Fruit fly (Drosophila melanogaster): Measurements from ENCODE around the gene Tsp86D.

Gene Tsp86D

dm6 chr3R:10868427-10868962, at the start of gene Tsp86D, which contains the start of gene SelR (continued):
- peak; percentile 10 for TF ChIP-seq CG7271 (tag; optimal IDR thresholded peaks at IDR 0.05)
- no peak for TF ChIP-seq D19B (GFP tag; optimal IDR thresholded peaks at IDR 0.05)
- TF ChIP-seq onecut (GFP tag; IDR thresholded peaks at IDR 0.05), result no peak; the same call in 1 of the 2 replicates
- TF ChIP-seq ttk (GFP tag; IDR thresholded peaks at IDR 0.05), result 0 out of 2 replicates have a peak, but pooled peaks have one; percentile 17
- TF ChIP-seq lab (GFP tag; optimal IDR thresholded peaks at IDR 0.05), result peak; percentile 78
- TF ChIP-seq YL-1 (GFP tag; optimal IDR thresholded peaks at IDR 0.05), result peak; percentile 95
- TF ChIP-seq CrebB (tag; optimal IDR thresholded peaks at IDR 0.05), result peak; percentile 52
- no peak for TF ChIP-seq CG16779 (GFP tag; IDR thresholded peaks at IDR 0.05)
- peak; percentile 32 for TF ChIP-seq CG6765 (GFP tag; optimal IDR thresholded peaks at IDR 0.05)
- TF ChIP-seq CG8944 (GFP tag; optimal IDR thresholded peaks at IDR 0.05), result no peak
- TF ChIP-seq Camta (GFP tag; optimal IDR thresholded peaks at IDR 0.05), result no peak
- no peak for TF ChIP-seq CG4360 (GFP tag; IDR thresholded peaks at IDR 0.05)
- no peak for TF ChIP-seq Dip3 (GFP tag; optimal IDR thresholded peaks at IDR 0.05)
- no peak for TF ChIP-seq CG16863 (GFP tag; optimal IDR thresholded peaks at IDR 0.05)
- TF ChIP-seq da (GFP tag; optimal IDR thresholded peaks at IDR 0.05), result peak; percentile 75
- TF ChIP-seq Asciz (GFP tag; optimal IDR thresholded peaks at IDR 0.05), result peak; percentile 1
- TF ChIP-seq CG6813 (GFP tag; optimal IDR thresholded peaks at IDR 0.05), result no peak
- TF ChIP-seq Elba2 (GFP tag; optimal IDR thresholded peaks at IDR 0.05), result peak; percentile 68
- no peak for TF ChIP-seq CG10462 (GFP tag; optimal IDR thresholded peaks at IDR 0.05)
- no peak for TF ChIP-seq CG10321 (GFP tag; IDR thresholded peaks at IDR 0.05)
- no peak for TF ChIP-seq sens-2 (GFP tag; IDR thresholded peaks at IDR 0.05)
- peak; percentile 64 for TF ChIP-seq CG12659 (GFP tag; optimal IDR thresholded peaks at IDR 0.05)
- TF ChIP-seq trh (GFP tag; optimal IDR thresholded peaks at IDR 0.05), result no peak
- peak; percentile 16 for TF ChIP-seq kni (GFP tag; optimal IDR thresholded peaks at IDR 0.05)
- peak; percentile 99 for TF ChIP-seq CG4854 (GFP tag; optimal IDR thresholded peaks at IDR 0.05)
- no peak for TF ChIP-seq lov (optimal IDR thresholded peaks at IDR 0.05)
- TF ChIP-seq lov (GFP tag; IDR thresholded peaks at IDR 0.05), result peak; percentile 62; the same call in 1 of the 3 replicates
- TF ChIP-seq fd3F (GFP tag; optimal IDR thresholded peaks at IDR 0.05), result no peak
- no peak for TF ChIP-seq CG4424 (GFP tag; optimal IDR thresholded peaks at IDR 0.05)
- no peak for TF ChIP-seq Neu2 (GFP tag; optimal IDR thresholded peaks at IDR 0.05; ENCODE audit: borderline replicate concordance)
- TF ChIP-seq CG12236 (GFP tag; optimal IDR thresholded peaks at IDR 0.05), result no peak
- no peak for TF ChIP-seq CG43689 (GFP tag; IDR thresholded peaks at IDR 0.05)
- TF ChIP-seq CG13775 (GFP tag; optimal IDR thresholded peaks at IDR 0.05), result peak; percentile 6
- TF ChIP-seq sob (GFP tag; IDR thresholded peaks at IDR 0.05), result peak; percentile 41; the same call in 1 of the 2 replicates
- no peak for TF ChIP-seq tin (GFP tag; optimal IDR thresholded peaks at IDR 0.05)
- no peak for TF ChIP-seq ems (GFP tag; optimal IDR thresholded peaks at IDR 0.05)
- 0 out of 2 replicates have a peak, but pooled peaks have one; percentile 29 for TF ChIP-seq CG11696 (GFP tag; IDR thresholded peaks at IDR 0.05)
- TF ChIP-seq lmd (GFP tag; IDR thresholded peaks at IDR 0.05), result no peak
- TF ChIP-seq dm (GFP tag; optimal IDR thresholded peaks at IDR 0.05), result peak; percentile 75
- TF ChIP-seq Poxn (GFP tag; IDR thresholded peaks at IDR 0.05), result no peak
- TF ChIP-seq zfh1 (GFP tag; IDR thresholded peaks at IDR 0.05), result no peak
- peak; percentile 49; the same call in 1 of the 2 replicates for TF ChIP-seq Rfx (GFP tag; IDR thresholded peaks at IDR 0.05)
- no peak for TF ChIP-seq Tbp (GFP tag; optimal IDR thresholded peaks at IDR 0.05)
- peak in 1 of 2 experiments; percentile 32 for TF ChIP-seq Hr51 (GFP tag; optimal IDR thresholded peaks at IDR 0.05)
- peak; percentile 17 for TF ChIP-seq Antp (GFP tag; optimal IDR thresholded peaks at IDR 0.05)
- TF ChIP-seq pros (GFP tag; optimal IDR thresholded peaks at IDR 0.05), result no peak
- no peak for TF ChIP-seq Gsc (GFP tag; IDR thresholded peaks at IDR 0.05)
- peak; percentile 62 for TF ChIP-seq CG17568 (GFP tag; optimal IDR thresholded peaks at IDR 0.05)
- no peak for TF ChIP-seq disco-r (GFP tag; optimal IDR thresholded peaks at IDR 0.05)
- TF ChIP-seq CG3281 (GFP tag; optimal IDR thresholded peaks at IDR 0.05), result peak; percentile 69
- TF ChIP-seq CG13894 (tag; optimal IDR thresholded peaks at IDR 0.05), result peak; percentile 84

Measured in whole organism, embryonic.